Worm (Caenorhabditis elegans): ENCODE results near the gene Y38E10A.1.

DNA sequence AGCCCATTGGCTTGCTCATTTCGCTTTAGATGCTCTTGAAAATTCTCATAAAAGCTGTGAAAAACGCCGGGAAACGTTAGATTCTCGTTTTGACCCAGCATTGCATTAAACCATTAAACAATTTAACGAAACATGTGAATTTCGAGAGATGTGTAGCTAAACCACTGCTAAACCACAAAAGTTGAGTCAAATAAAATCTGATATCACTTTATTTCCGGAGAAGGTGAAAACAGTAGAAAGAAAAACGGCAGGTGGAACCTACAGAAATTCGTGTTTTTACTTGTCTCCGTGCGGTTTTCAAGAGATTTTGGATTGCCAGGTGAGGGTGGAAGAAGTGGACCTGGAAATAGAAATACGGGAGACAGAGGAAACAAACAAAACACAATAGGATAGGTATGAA is 25.9 kb downstream of the Y38E10A.1 start, which contains the start of gene F49C5.9:
- no peak for TF ChIP-seq ztf-25 (GFP tag; IDR thresholded peaks at IDR 0.05)
- TF ChIP-seq bed-2 (GFP tag; IDR thresholded peaks at IDR 0.05) = no peak
- TF ChIP-seq ztf-28 (GFP tag; IDR thresholded peaks at IDR 0.05) = no peak
- TF ChIP-seq cebp-1 (GFP tag; IDR thresholded peaks at IDR 0.05) = no peak
- TF ChIP-seq cebp-1 (tag; optimal IDR thresholded peaks at IDR 0.05) = no peak
- no peak for TF ChIP-seq lin-35 (GFP tag; optimal IDR thresholded peaks at IDR 0.05)
- no peak for TF ChIP-seq nfya-1 (tag; optimal IDR thresholded peaks at IDR 0.05; ENCODE audit: borderline replicate concordance, insufficient read depth)
- TF ChIP-seq dpl-1 (GFP tag; optimal IDR thresholded peaks at IDR 0.05) = no peak
- no peak for TF ChIP-seq ztf-26 (tag; optimal IDR thresholded peaks at IDR 0.05)
- no peak for TF ChIP-seq snpc-4 (GFP tag; optimal IDR thresholded peaks at IDR 0.05)
- no peak for TF ChIP-seq snpc-4 (tag; optimal IDR thresholded peaks at IDR 0.05)
- TF ChIP-seq nhr-27 (tag; optimal IDR thresholded peaks at IDR 0.05) = no peak
- no peak for TF ChIP-seq him-1 (tag; optimal IDR thresholded peaks at IDR 0.05)
